Fruit fly (Drosophila melanogaster) Kc167 (cell line): Measurements from ENCODE around the gene Cyp18a1.

ENCODE experiments used
- Sin3A ChIP-seq: fragments of >200 bp; optimal IDR thresholded peaks from 2 replicates; lab custom pipeline; 2018; ENCODE audit warnings: missing external identifiers
- h ChIP-seq: fragments of >200 bp; optimal IDR thresholded peaks from 3 replicates; lab custom pipeline; 2018; ENCODE audit warnings: missing external identifiers
- insv ChIP-seq: fragments of >200 bp; optimal IDR thresholded peaks from 3 replicates; lab custom pipeline; 2018; ENCODE audit warnings: missing external identifiers
- psq ChIP-seq: fragments of >200 bp; optimal IDR thresholded peaks from 2 replicates; lab custom pipeline; 2017; ENCODE audit warnings: missing external identifiers
- ttk ChIP-seq: sonication (Bioruptor generic); optimal IDR thresholded peaks from 2 replicates; lab custom pipeline; 2017; ENCODE audit warnings: missing external identifiers

DNA sequence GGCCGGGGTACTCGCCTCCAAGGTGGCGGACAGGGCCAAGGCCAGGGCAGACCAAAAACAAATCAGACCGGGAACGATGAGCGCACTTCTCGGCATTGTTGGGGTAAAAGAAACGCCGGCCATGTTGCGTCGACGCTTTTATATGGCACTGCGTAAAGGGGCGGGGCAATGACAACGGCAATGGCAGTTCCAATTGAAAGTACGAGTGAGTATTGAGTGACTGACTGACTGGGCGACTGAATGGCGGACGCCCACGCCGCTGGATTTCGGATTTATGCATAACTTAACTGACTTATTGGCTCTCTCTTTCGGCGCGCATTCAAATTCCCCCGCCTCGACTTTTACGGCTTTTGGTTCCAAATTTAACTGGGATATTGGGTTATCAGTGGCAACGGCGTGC, 30.8 kb downstream of the Cyp18a1 start, which contains the start of gene CG6696:
- no peak for TF ChIP-seq Sin3A
- TF ChIP-seq insv (lab: Kevin White, UChicago) = no peak
- no peak for TF ChIP-seq ttk (lab: Kevin White, UChicago)
- TF ChIP-seq psq = no peak
- TF ChIP-seq h (lab: Kevin White, UChicago) = no peak
